Worm (Caenorhabditis elegans): ENCODE results near the gene his-24.

DNA sequence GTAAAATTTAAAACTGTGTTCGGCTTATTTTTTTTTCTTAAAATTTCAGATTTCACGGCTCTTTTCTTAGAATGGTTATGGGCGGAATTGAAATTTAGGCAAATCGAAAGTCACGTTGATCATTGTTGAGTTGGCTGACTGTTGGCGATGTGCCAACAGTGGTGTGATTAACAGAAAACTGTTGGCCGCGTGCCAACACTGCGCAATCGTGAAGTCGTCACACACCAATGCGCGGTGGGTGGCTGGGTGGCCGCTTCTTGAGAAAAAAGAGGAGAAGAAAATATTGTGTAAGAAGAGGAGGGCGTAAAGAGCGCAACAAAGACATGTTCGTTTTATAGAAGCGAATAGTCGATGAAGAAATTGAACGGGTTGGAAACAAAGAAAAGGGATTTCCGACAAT lies 1.2 kb downstream of the his-24 start:
- TF ChIP-seq nhr-11 (tag; optimal IDR thresholded peaks at IDR 0.05) (no peak), fkh-10 (GFP tag; optimal IDR thresholded peaks at IDR 0.05) (no peak), unc-86 (tag; optimal IDR thresholded peaks at IDR 0.05) (no peak), elt-2 (tag; optimal IDR thresholded peaks at IDR 0.05) (peak; percentile 13), F13H6.1 (tag; optimal IDR thresholded peaks at IDR 0.05) (no peak), mec-3 (tag; optimal IDR thresholded peaks at IDR 0.05; ENCODE audit: borderline replicate concordance) (no peak), dmd-4 (tag; optimal IDR thresholded peaks at IDR 0.05; ENCODE audit: borderline replicate concordance) (peak; percentile 14), hlh-15 (tag; optimal IDR thresholded peaks at IDR 0.05) (no peak), nfya-1 (tag; optimal IDR thresholded peaks at IDR 0.05) (peak; percentile 16), npax-4 (tag; optimal IDR thresholded peaks at IDR 0.05) (no peak)

All from whole organism, late embryonic.